Fruit fly (Drosophila melanogaster): ENCODE results near the gene Or2a.

dm6 chrX:2249763-2250162 is 3.7 kb downstream of the Or2a start, which contains the start of gene crn:
- no peak for TF ChIP-seq CG6808 (GFP tag; optimal IDR thresholded peaks at IDR 0.05)
- no peak for TF ChIP-seq lz (GFP tag; optimal IDR thresholded peaks at IDR 0.05)
- TF ChIP-seq eg (GFP tag; IDR thresholded peaks at IDR 0.05): no peak
- no peak for TF ChIP-seq svp (GFP tag)
- TF ChIP-seq Met (GFP tag; optimal IDR thresholded peaks at IDR 0.05): no peak
- no peak for TF ChIP-seq CG7368 (GFP tag; optimal IDR thresholded peaks at IDR 0.05)
- no peak for TF ChIP-seq Lpt (GFP tag; optimal IDR thresholded peaks at IDR 0.05)
- no peak for TF ChIP-seq OdsH (GFP tag; optimal IDR thresholded peaks at IDR 0.05)

All from whole organism, prepupa.